Fruit fly (Drosophila melanogaster) whole organism, embryonic: Measurements from ENCODE around the gene Sidpn.

Source experiments
- BtbVII ChIP-seq: fragments of 200-800 bp; sonication (Bioruptor generic); optimal IDR thresholded peaks from 3 replicates; lab custom pipeline; 2017; ENCODE audit warnings: missing biosample characterization, mild to moderate bottlenecking, missing genetic modification characterization
- CG10274 ChIP-seq: fragments of 200-800 bp; sonication (Bioruptor generic); optimal IDR thresholded peaks from 3 replicates; lab custom pipeline; 2017; ENCODE audit warnings: missing biosample characterization, mild to moderate bottlenecking, missing genetic modification characterization
- CG11560 ChIP-seq: fragments of 200-800 bp; sonication (Bioruptor generic); IDR thresholded peaks from 3 replicates; pipeline ENCODE4 v1.3.6; 2022; ENCODE audit warnings: missing biosample characterization, missing genetic modification characterization
- CG11723 ChIP-seq: fragments of 200-800 bp; sonication (Bioruptor generic); optimal IDR thresholded peaks from 2 replicates; lab custom pipeline; 2017; ENCODE audit warnings: missing biosample characterization, mild to moderate bottlenecking, missing genetic modification characterization
- CG13424 ChIP-seq: fragments of 200-800 bp; sonication (Bioruptor generic); optimal IDR thresholded peaks from 2 replicates; lab custom pipeline; 2019; ENCODE audit warnings: missing biosample characterization, mild to moderate bottlenecking, missing genetic modification characterization, moderate library complexity
- CG13894 ChIP-seq: fragments of 200-800 bp; sonication (Bioruptor generic); optimal IDR thresholded peaks from 3 replicates; lab custom pipeline; 2018; ENCODE audit warnings: missing biosample characterization, mild to moderate bottlenecking, missing genetic modification characterization, moderate library complexity
- CG14965 ChIP-seq: fragments of 200-800 bp; sonication (Bioruptor generic); optimal IDR thresholded peaks from 2 replicates; lab custom pipeline; 2016; ENCODE audit warnings: missing biosample characterization, missing genetic modification characterization, borderline replicate concordance
- CG15073 ChIP-seq: fragments of 200-800 bp; sonication (Bioruptor generic); optimal IDR thresholded peaks from 2 replicates; lab custom pipeline; 2016; ENCODE audit warnings: missing biosample characterization, missing genetic modification characterization
- CG31388 ChIP-seq: fragments of 200-800 bp; sonication (Bioruptor generic); optimal IDR thresholded peaks from 2 replicates; lab custom pipeline; 2016; ENCODE audit warnings: missing biosample characterization, missing genetic modification characterization
- CG32532 ChIP-seq: fragments of 200-800 bp; sonication (Bioruptor generic); IDR thresholded peaks from 2 replicates; pipeline ENCODE4 v1.3.6; 2022; ENCODE audit warnings: missing biosample characterization, missing genetic modification characterization
- CG33557 ChIP-seq: fragments of 200-800 bp; sonication (Bioruptor generic); optimal IDR thresholded peaks from 2 replicates; lab custom pipeline; 2019; ENCODE audit warnings: missing biosample characterization, mild to moderate bottlenecking, missing genetic modification characterization, moderate library complexity
- CG3407 ChIP-seq: fragments of 200-800 bp; sonication (Bioruptor generic); optimal IDR thresholded peaks from 2 replicates; lab custom pipeline; 2018; ENCODE audit warnings: missing biosample characterization, mild to moderate bottlenecking, missing genetic modification characterization
- CG4360 ChIP-seq: fragments of 200-800 bp; sonication (Bioruptor generic); IDR thresholded peaks from 2 replicates; pipeline ENCODE4 v1.3.6; 2022; ENCODE audit warnings: missing biosample characterization, missing genetic modification characterization
- CG5180 ChIP-seq: fragments of 200-800 bp; sonication (Bioruptor generic); optimal IDR thresholded peaks from 3 replicates; lab custom pipeline; 2017; ENCODE audit warnings: missing biosample characterization, missing genetic modification characterization, mild to moderate bottlenecking, moderate library complexity, missing genetic modification reagents
- CG5245 ChIP-seq: fragments of 200-800 bp; sonication (Bioruptor generic); optimal IDR thresholded peaks from 3 replicates; lab custom pipeline; 2016; ENCODE audit warnings: missing biosample characterization, missing genetic modification characterization
- CG6683 ChIP-seq: fragments of 200-800 bp; sonication (Bioruptor generic); optimal IDR thresholded peaks from 2 replicates; lab custom pipeline; 2017; ENCODE audit warnings: missing biosample characterization, mild to moderate bottlenecking, missing genetic modification characterization, missing genetic modification reagents
- CG7271 ChIP-seq: fragments of 200-800 bp; sonication (Bioruptor generic); optimal IDR thresholded peaks from 2 replicates; lab custom pipeline; 2018; ENCODE audit warnings: missing biosample characterization, mild to moderate bottlenecking, missing genetic modification characterization, moderate library complexity
- CG7963 ChIP-seq: fragments of 200-800 bp; sonication (Bioruptor generic); IDR thresholded peaks from 3 replicates; pipeline ENCODE4 v1.3.6; 2022; ENCODE audit warnings: missing biosample characterization, missing genetic modification characterization; ENCODE audit not compliant: partially characterized antibody
- CG8924 ChIP-seq: fragments of 200-800 bp; optimal IDR thresholded peaks from 3 replicates; lab custom pipeline; 2019; ENCODE audit warnings: missing biosample characterization, mild to moderate bottlenecking, missing genetic modification characterization, moderate library complexity
- CG9932 ChIP-seq: fragments of 200-800 bp; sonication (Bioruptor generic); IDR thresholded peaks from 2 replicates; pipeline ENCODE4 v1.3.6; 2022; ENCODE audit warnings: missing biosample characterization, missing genetic modification characterization
- Camta ChIP-seq: fragments of 200-800 bp; sonication (Bioruptor generic); optimal IDR thresholded peaks from 2 replicates; lab custom pipeline; 2016; ENCODE audit warnings: missing biosample characterization, missing genetic modification characterization
- D ChIP-seq, 2 experiments: fragments of 200-800 bp in 1 of 2; fragments of >200 bp in 1 of 2; sonication (Bioruptor generic) in 1 of 2; optimal IDR thresholded peaks; 2 replicates in 1 of 2; 3 replicates in 1 of 2; lab custom pipeline; 2017; ENCODE audit warnings: mild to moderate bottlenecking in 1 of 2, missing biosample characterization in 1 of 2, missing genetic modification characterization in 1 of 2, missing genetic modification reagents in 1 of 2
- Dll ChIP-seq: fragments of 200-800 bp; sonication (Bioruptor generic); IDR thresholded peaks from 4 replicates; pipeline ENCODE4 v1.3.6; 2022; ENCODE audit warnings: missing biosample characterization, missing genetic modification characterization; ENCODE audit not compliant: partially characterized antibody
- Doc3 ChIP-seq: fragments of 200-800 bp; sonication (Bioruptor generic); IDR thresholded peaks from 3 replicates; pipeline ENCODE4 v1.3.6; 2022; ENCODE audit warnings: missing biosample characterization, missing genetic modification characterization; ENCODE audit not compliant: partially characterized antibody
- Dp ChIP-seq: fragments of 200-800 bp; sonication (Bioruptor generic); optimal IDR thresholded peaks from 2 replicates; lab custom pipeline; 2018; ENCODE audit warnings: missing biosample characterization, mild to moderate bottlenecking, missing genetic modification characterization, moderate library complexity
- Ets65A ChIP-seq: fragments of 200-800 bp; sonication (Bioruptor generic); peaks from one replicate; lab custom pipeline; 2016; ENCODE audit warnings: missing biosample characterization, missing genetic modification characterization
- Hey ChIP-seq: fragments of 200-800 bp; sonication (Bioruptor generic); optimal IDR thresholded peaks from 3 replicates; lab custom pipeline; 2018; ENCODE audit warnings: missing biosample characterization, mild to moderate bottlenecking, missing genetic modification characterization
- Myb ChIP-seq: fragments of 200-800 bp; sonication (Bioruptor generic); optimal IDR thresholded peaks from 2 replicates; lab custom pipeline; 2016; ENCODE audit warnings: missing biosample characterization, missing genetic modification characterization
- Poxn ChIP-seq: fragments of 200-800 bp; sonication (Bioruptor generic); IDR thresholded peaks from 2 replicates; pipeline ENCODE4 v1.3.6; 2022; ENCODE audit warnings: missing biosample characterization, missing genetic modification characterization
- Rx ChIP-seq: fragments of 200-800 bp; sonication (Bioruptor generic); IDR thresholded peaks from 2 replicates; pipeline ENCODE4 v1.3.6; 2022; ENCODE audit warnings: missing biosample characterization, missing genetic modification characterization
- Usf ChIP-seq: fragments of 200-800 bp; sonication (Bioruptor generic); optimal IDR thresholded peaks from 2 replicates; lab custom pipeline; 2017; ENCODE audit warnings: missing genotype, missing biosample characterization, missing genetic modification characterization
- Xbp1 ChIP-seq: fragments of 200-800 bp; sonication (Bioruptor generic); optimal IDR thresholded peaks from 3 replicates; lab custom pipeline; 2016; ENCODE audit warnings: missing biosample characterization, mild to moderate bottlenecking, missing genetic modification characterization
- ash1 ChIP-seq: fragments of 200-800 bp; sonication (Bioruptor generic); optimal IDR thresholded peaks from 2 replicates; lab custom pipeline; 2018; ENCODE audit warnings: missing biosample characterization, mild to moderate bottlenecking, missing genetic modification characterization
- chif ChIP-seq, 2 experiments: fragments of 200-800 bp; sonication (Bioruptor generic); optimal IDR thresholded peaks; 3 replicates each; lab custom pipeline; 2016; ENCODE audit warnings: missing biosample characterization in 2 of 2, missing genetic modification characterization in 2 of 2
- cwo ChIP-seq: fragments of 200-800 bp; sonication (Bioruptor generic); optimal IDR thresholded peaks from 3 replicates; lab custom pipeline; 2017; ENCODE audit warnings: missing biosample characterization, missing genetic modification characterization, mild to moderate bottlenecking, moderate library complexity, missing genetic modification reagents
- her ChIP-seq: fragments of 200-800 bp; sonication (Bioruptor generic); optimal IDR thresholded peaks from 2 replicates; lab custom pipeline; 2016; ENCODE audit warnings: missing biosample characterization, missing genetic modification characterization
- jigr1 ChIP-seq: fragments of 200-800 bp; sonication (Bioruptor generic); IDR thresholded peaks from 3 replicates; pipeline ENCODE4 v1.3.6; 2022; ENCODE audit warnings: missing biosample characterization, missing genetic modification characterization
- nmo ChIP-seq: fragments of 200-800 bp; sonication (Bioruptor generic); optimal IDR thresholded peaks from 2 replicates; lab custom pipeline; 2018; ENCODE audit warnings: missing biosample characterization, mild to moderate bottlenecking, missing genetic modification characterization, moderate library complexity
- onecut ChIP-seq: fragments of 200-800 bp; sonication (Bioruptor generic); IDR thresholded peaks from 2 replicates; pipeline ENCODE4 v1.3.6; 2022; ENCODE audit warnings: missing biosample characterization, missing genetic modification characterization
- ranshi ChIP-seq: fragments of 200-800 bp; sonication (Bioruptor generic); IDR thresholded peaks from 2 replicates; pipeline ENCODE4 v1.3.6; 2022; ENCODE audit warnings: missing biosample characterization, missing genetic modification characterization
- scrt ChIP-seq: fragments of 200-800 bp; sonication (Bioruptor generic); optimal IDR thresholded peaks from 2 replicates; lab custom pipeline; 2018; ENCODE audit warnings: missing biosample characterization, mild to moderate bottlenecking, missing genetic modification characterization, moderate library complexity
- sim ChIP-seq: fragments of 200-800 bp; sonication (Bioruptor generic); IDR thresholded peaks from 2 replicates; pipeline ENCODE4 v1.3.6; 2022; ENCODE audit warnings: missing biosample characterization, missing genetic modification characterization
- sisA ChIP-seq: fragments of 200-800 bp; sonication (Bioruptor generic); IDR thresholded peaks from 2 replicates; pipeline ENCODE4 v1.3.6; 2022; ENCODE audit warnings: missing biosample characterization, missing genetic modification characterization
- slbo ChIP-seq: fragments of 200-800 bp; sonication (Bioruptor generic); IDR thresholded peaks from 2 replicates; pipeline ENCODE4 v1.3.6; 2022; ENCODE audit warnings: missing biosample characterization, missing genetic modification characterization
- sna ChIP-seq: fragments of 200-800 bp; sonication (Bioruptor generic); IDR thresholded peaks from 2 replicates; pipeline ENCODE4 v1.3.6; 2022; ENCODE audit warnings: missing biosample characterization, missing genetic modification characterization; ENCODE audit not compliant: partially characterized antibody
- vfl ChIP-seq: fragments of 200-800 bp; sonication (Bioruptor generic); optimal IDR thresholded peaks from 2 replicates; lab custom pipeline; 2016; ENCODE audit warnings: missing biosample characterization, missing genetic modification characterization
- wdn ChIP-seq: fragments of 200-800 bp; sonication (Bioruptor generic); IDR thresholded peaks from 2 replicates; pipeline ENCODE4 v1.3.6; 2022; ENCODE audit warnings: missing biosample characterization, missing genetic modification characterization
- z ChIP-seq: fragments of 200-800 bp; sonication (Bioruptor generic); IDR thresholded peaks from 3 replicates; pipeline ENCODE4 v1.3.6; 2022; ENCODE audit warnings: missing biosample characterization, missing genetic modification characterization

Sidpn gene

DNA sequence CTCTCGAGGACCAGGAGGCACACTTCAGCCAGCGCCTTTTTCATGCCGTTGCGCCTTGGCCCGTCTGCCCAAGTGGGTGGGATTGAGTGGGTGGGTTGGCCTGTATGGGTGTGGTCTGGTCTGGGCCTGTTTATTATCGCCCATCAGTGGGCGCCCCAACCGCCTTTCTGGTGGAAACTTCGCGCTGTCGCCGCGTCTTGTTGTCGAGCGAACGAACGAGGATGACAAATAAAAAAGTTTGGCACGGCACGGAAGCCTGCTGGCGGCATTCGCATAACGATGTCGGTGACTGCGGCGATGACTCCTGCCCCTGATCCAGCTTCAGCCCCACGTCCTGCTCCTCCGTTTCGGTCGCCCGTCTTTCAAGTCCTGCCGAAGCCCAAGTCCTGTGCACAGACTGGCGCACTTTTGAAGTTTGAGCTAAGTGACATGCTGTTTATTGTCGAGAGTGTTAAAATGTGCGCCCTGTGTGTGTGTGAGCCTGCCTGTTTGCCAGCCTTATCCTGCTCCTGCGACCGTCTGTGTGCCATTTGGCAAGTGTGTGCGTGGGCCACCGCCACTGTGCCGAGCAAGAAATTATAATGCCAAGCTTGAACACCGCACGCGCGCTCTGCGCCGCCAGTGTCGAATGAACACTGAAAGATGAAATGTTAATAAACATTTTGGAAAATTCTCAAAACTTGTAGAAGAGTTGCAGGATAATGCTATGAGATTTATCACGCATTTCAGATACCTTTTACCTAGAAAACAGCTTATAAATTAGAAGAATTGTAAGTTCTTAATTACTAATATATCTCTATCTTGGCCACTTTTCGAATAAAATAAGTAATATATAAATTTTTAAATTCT, 13.3 kb upstream of the Sidpn start (continued):
- TF ChIP-seq CG7963 (GFP tag; lab: Robert Waterston, UW) = no peak
- TF ChIP-seq CG4360 (GFP tag; lab: Robert Waterston, UW) = no peak
- TF ChIP-seq Xbp1 (GFP tag; lab: Kevin White, UChicago) = peak; percentile 65
- no peak for TF ChIP-seq her
- TF ChIP-seq ranshi = peak; percentile 51; the same call in 1 of the 2 replicates
- TF ChIP-seq slbo = peak; percentile 58
- no peak for TF ChIP-seq CG33557
- peak; percentile 89 for TF ChIP-seq CG13424
- TF ChIP-seq CG5180 = peak; percentile 62
- no peak for TF ChIP-seq z (GFP tag; lab: Robert Waterston, UW)
- TF ChIP-seq Poxn = no peak
- TF ChIP-seq ash1 (GFP tag; lab: Kevin White, UChicago) = no peak
- TF ChIP-seq Usf (GFP tag; lab: Kevin White, UChicago) = peak; percentile 21
- peak; percentile 17 for TF ChIP-seq CG3407 (GFP tag; lab: Kevin White, UChicago)
- peak in 1 of 2 experiments; percentile 8 for TF ChIP-seq chif (GFP tag; optimal IDR thresholded peaks at IDR 0.05; lab: Kevin White, UChicago)
- TF ChIP-seq scrt (GFP tag; lab: Kevin White, UChicago) = peak; percentile 62
- TF ChIP-seq sim (GFP tag; lab: Robert Waterston, UW) = no peak
- TF ChIP-seq CG11723 (GFP tag; lab: Kevin White, UChicago) = peak; percentile 62
- peak; percentile 75 for TF ChIP-seq Hey (tag; lab: Kevin White, UChicago)
- no peak for TF ChIP-seq jigr1 (GFP tag; lab: Robert Waterston, UW)
- peak; percentile 54 for TF ChIP-seq CG13894 (tag; lab: Kevin White, UChicago)
- TF ChIP-seq wdn = peak; percentile 42; the same call in 1 of the 2 replicates
- TF ChIP-seq CG14965 (GFP tag; lab: Kevin White, UChicago) = no peak
- TF ChIP-seq CG31388 (GFP tag; lab: Kevin White, UChicago) = peak; percentile 35
- TF ChIP-seq CG6683 (GFP tag; lab: Kevin White, UChicago) = peak; percentile 74
- peak; percentile 41 for TF ChIP-seq Ets65A (GFP tag; lab: Kevin White, UChicago)
- peak; percentile 73 for TF ChIP-seq sisA (GFP tag; lab: Robert Waterston, UW)
- peak; percentile 83 for TF ChIP-seq CG8924 (tag; lab: Kevin White, UChicago)
- peak; percentile 69 for TF ChIP-seq cwo
- TF ChIP-seq CG10274 (GFP tag; lab: Kevin White, UChicago) = peak; percentile 15
- peak; percentile 4 for TF ChIP-seq Myb (GFP tag; lab: Kevin White, UChicago)
- TF ChIP-seq BtbVII (GFP tag; lab: Kevin White, UChicago) = peak; percentile 86
- no peak for TF ChIP-seq CG7271 (tag; lab: Kevin White, UChicago)
- TF ChIP-seq Dp (GFP tag; lab: Kevin White, UChicago) = no peak
- peak; percentile 53 for TF ChIP-seq CG9932
- TF ChIP-seq CG5245 (GFP tag; lab: Kevin White, UChicago) = peak; percentile 39
- peak; percentile 78 for TF ChIP-seq nmo (GFP tag; lab: Kevin White, UChicago)
- no peak for TF ChIP-seq D (optimal IDR thresholded peaks at IDR 0.05; lab: Kevin White, UChicago)
- peak; percentile 69 for TF ChIP-seq D (GFP tag; optimal IDR thresholded peaks at IDR 0.05; lab: Kevin White, UChicago)
- 0 out of 3 replicates have a peak, but pooled peaks have one; percentile 32 for TF ChIP-seq CG11560 (tag; lab: Robert Waterston, UW)
- peak; percentile 46; the same call in 1 of the 2 replicates for TF ChIP-seq Rx (GFP tag; lab: Robert Waterston, UW)
- TF ChIP-seq sna (GFP tag; lab: Robert Waterston, UW) = no peak
- TF ChIP-seq Camta (GFP tag; lab: Kevin White, UChicago) = no peak
- peak; percentile 42; the same call in 1 of the 2 replicates for TF ChIP-seq CG32532 (GFP tag; lab: Robert Waterston, UW)
- TF ChIP-seq CG15073 (GFP tag; lab: Kevin White, UChicago) = no peak
- TF ChIP-seq Doc3 = no peak
- peak; percentile 27 for TF ChIP-seq vfl (GFP tag; lab: Kevin White, UChicago)
- peak; percentile 52 for TF ChIP-seq onecut (GFP tag; lab: Robert Waterston, UW)
- no peak for TF ChIP-seq Dll (GFP tag; lab: Robert Waterston, UW)
